Fruit fly (Drosophila melanogaster): Measurements from ENCODE around the gene CG46316.

dm6 chr3R:24667538-24668207 lies 44.9 kb upstream of the CG46316 start:
- no peak for TF ChIP-seq CG33017 (tag; optimal IDR thresholded peaks at IDR 0.05)
- no peak for TF ChIP-seq CG11617 (GFP tag; optimal IDR thresholded peaks at IDR 0.05)
- TF ChIP-seq ovo (GFP tag; optimal IDR thresholded peaks at IDR 0.05), result no peak
- TF ChIP-seq pad (GFP tag; optimal IDR thresholded peaks at IDR 0.05), result no peak
- no peak for TF ChIP-seq bab1 (GFP tag; optimal IDR thresholded peaks at IDR 0.05)

Data from whole organism, adult.